Fruit fly (Drosophila melanogaster) whole organism, prepupa: ENCODE results near the gene Psf1.

Experiments
- CG10631 ChIP-seq: fragments of 200-800 bp; sonication (Bioruptor generic); optimal IDR thresholded peaks from 2 replicates; lab custom pipeline; 2016; ENCODE audit warnings: missing biosample characterization, missing genetic modification characterization
- CG11294 ChIP-seq: fragments of 200-800 bp; sonication (Bioruptor generic); IDR thresholded peaks from 2 replicates; pipeline ENCODE4 v1.3.6; 2022; ENCODE audit warnings: missing biosample characterization, missing genetic modification characterization
- CG11762 ChIP-seq: fragments of 200-800 bp; sonication (Bioruptor generic); optimal IDR thresholded peaks from 3 replicates; lab custom pipeline; 2016; ENCODE audit warnings: missing biosample characterization, missing genetic modification characterization; ENCODE audit not compliant: insufficient read depth
- CG1621 ChIP-seq: fragments of 200-800 bp; sonication (Bioruptor generic); optimal IDR thresholded peaks from 3 replicates; lab custom pipeline; 2018; ENCODE audit warnings: missing biosample characterization, mild to moderate bottlenecking, missing genetic modification characterization
- CG3032 ChIP-seq: fragments of 200-800 bp; optimal IDR thresholded peaks from 2 replicates; lab custom pipeline; 2019; ENCODE audit warnings: missing biosample characterization, mild to moderate bottlenecking, missing genetic modification characterization, moderate library complexity
- CG31627 ChIP-seq: fragments of 200-800 bp; sonication (Bioruptor generic); optimal IDR thresholded peaks from 3 replicates; lab custom pipeline; 2016; ENCODE audit warnings: missing biosample characterization, missing genetic modification characterization
- CG32006 ChIP-seq: fragments of 200-800 bp; sonication (Bioruptor generic); optimal IDR thresholded peaks from 3 replicates; lab custom pipeline; 2017; ENCODE audit warnings: missing biosample characterization, mild to moderate bottlenecking, missing genetic modification characterization
- CG3919 ChIP-seq: fragments of 200-800 bp; sonication (Bioruptor generic); optimal IDR thresholded peaks from 3 replicates; lab custom pipeline; 2016; ENCODE audit warnings: missing biosample characterization, missing genetic modification characterization
- CG4318 ChIP-seq: fragments of 200-800 bp; sonication (Bioruptor generic); optimal IDR thresholded peaks from 3 replicates; lab custom pipeline; 2017; ENCODE audit warnings: missing biosample characterization, mild to moderate bottlenecking, missing genetic modification characterization
- CG6163 ChIP-seq: fragments of 200-800 bp; sonication (Bioruptor generic); IDR thresholded peaks from 3 replicates; pipeline ENCODE4 v1.3.6; 2022; ENCODE audit warnings: missing biosample characterization, missing genetic modification characterization
- CG8119 ChIP-seq: fragments of 200-800 bp; sonication (Bioruptor generic); IDR thresholded peaks from 3 replicates; pipeline ENCODE4 v1.3.6; 2022; ENCODE audit warnings: missing biosample characterization, missing genetic modification characterization
- CG8319 ChIP-seq: fragments of 200-800 bp; sonication (Bioruptor generic); optimal IDR thresholded peaks from 3 replicates; lab custom pipeline; 2016; ENCODE audit warnings: missing biosample characterization, missing genetic modification characterization
- CG8632 ChIP-seq: fragments of 200-800 bp; sonication (Bioruptor generic); optimal IDR thresholded peaks from 3 replicates; lab custom pipeline; 2016; ENCODE audit warnings: missing biosample characterization, missing genetic modification characterization
- CG9139 ChIP-seq: fragments of 200-800 bp; sonication (Bioruptor generic); optimal IDR thresholded peaks from 3 replicates; lab custom pipeline; 2017; ENCODE audit warnings: missing biosample characterization, mild to moderate bottlenecking, missing genetic modification characterization
- Eip75B ChIP-seq: fragments of 200-800 bp; sonication (Bioruptor generic); optimal IDR thresholded peaks from 3 replicates; lab custom pipeline; 2016; ENCODE audit warnings: missing biosample characterization, missing genetic modification characterization
- Eip78C ChIP-seq: fragments of 200-800 bp; sonication (Bioruptor generic); peaks from one replicate; lab custom pipeline; 2016; ENCODE audit warnings: missing biosample characterization, missing genetic modification characterization
- Gug ChIP-seq: fragments of 200-800 bp; sonication (Bioruptor generic); IDR thresholded peaks from 2 replicates; pipeline ENCODE4 v1.3.6; 2022; ENCODE audit warnings: missing biosample characterization, missing genetic modification characterization
- Hr38 ChIP-seq: sonication (Bioruptor generic); optimal IDR thresholded peaks from 2 replicates; lab custom pipeline; 2016; ENCODE audit warnings: missing biosample characterization, missing genetic modification characterization
- Hr39 ChIP-seq: fragments of 200-800 bp; sonication (Bioruptor generic); optimal IDR thresholded peaks from 2 replicates; lab custom pipeline; 2016; ENCODE audit warnings: missing biosample characterization, missing genetic modification characterization
- Hr4 ChIP-seq: fragments of 200-800 bp; sonication (Bioruptor generic); optimal IDR thresholded peaks from 3 replicates; lab custom pipeline; 2016; ENCODE audit warnings: missing biosample characterization, missing genetic modification characterization
- Lpt ChIP-seq: fragments of 200-800 bp; sonication (Bioruptor generic); optimal IDR thresholded peaks from 3 replicates; lab custom pipeline; 2016; ENCODE audit warnings: missing biosample characterization, missing genetic modification characterization
- Met ChIP-seq: fragments of 200-800 bp; sonication (Bioruptor generic); optimal IDR thresholded peaks from 3 replicates; lab custom pipeline; 2016; ENCODE audit warnings: missing biosample characterization, missing genetic modification characterization
- OdsH ChIP-seq: fragments of 200-800 bp; sonication (Bioruptor generic); optimal IDR thresholded peaks from 3 replicates; lab custom pipeline; 2016; ENCODE audit warnings: missing biosample characterization, missing genetic modification characterization
- Smox ChIP-seq: fragments of 200-800 bp; sonication (Bioruptor generic); optimal IDR thresholded peaks from 3 replicates; lab custom pipeline; 2016; ENCODE audit warnings: missing biosample characterization, missing genetic modification characterization
- achi ChIP-seq: fragments of 200-800 bp; sonication (Bioruptor generic); optimal IDR thresholded peaks from 3 replicates; lab custom pipeline; 2016; ENCODE audit warnings: missing biosample characterization, missing genetic modification characterization
- esn ChIP-seq: fragments of 200-800 bp; sonication (Bioruptor generic); optimal IDR thresholded peaks from 2 replicates; lab custom pipeline; 2016; ENCODE audit warnings: missing biosample characterization, mild to moderate bottlenecking, missing genetic modification characterization, moderate library complexity
- fd85E ChIP-seq: fragments of 200-800 bp; sonication (Bioruptor generic); optimal IDR thresholded peaks from 3 replicates; lab custom pipeline; 2016; ENCODE audit warnings: missing biosample characterization, missing genetic modification characterization
- fkh ChIP-seq: fragments of 200-800 bp; sonication (Bioruptor generic); optimal IDR thresholded peaks from 3 replicates; lab custom pipeline; 2017; ENCODE audit warnings: missing biosample characterization, mild to moderate bottlenecking, missing genetic modification characterization, moderate library complexity
- lz ChIP-seq: fragments of 200-800 bp; sonication (Bioruptor generic); optimal IDR thresholded peaks from 3 replicates; lab custom pipeline; 2016; ENCODE audit warnings: missing biosample characterization, missing genetic modification characterization
- net ChIP-seq: fragments of 200-800 bp; sonication (Bioruptor generic); optimal IDR thresholded peaks from 3 replicates; lab custom pipeline; 2016; ENCODE audit warnings: missing biosample characterization, missing genetic modification characterization
- salr ChIP-seq, 2 experiments: fragments of 200-800 bp; sonication (Bioruptor generic); optimal IDR thresholded peaks; 3 replicates each; lab custom pipeline; 2016 to 2018; ENCODE audit warnings: missing biosample characterization in 2 of 2, missing genetic modification characterization in 2 of 2, mild to moderate bottlenecking in 1 of 2
- spab ChIP-seq: fragments of 200-800 bp; sonication (Bioruptor generic); optimal IDR thresholded peaks from 2 replicates; lab custom pipeline; 2017; ENCODE audit warnings: missing biosample characterization, mild to moderate bottlenecking, missing genetic modification characterization, missing genetic modification reagents
- ss ChIP-seq, 2 experiments: fragments of 200-800 bp; sonication (Bioruptor generic); optimal IDR thresholded peaks; 2 replicates in 1 of 2; 3 replicates in 1 of 2; lab custom pipeline; 2017 to 2018; ENCODE audit warnings: mild to moderate bottlenecking in 2 of 2, missing biosample characterization in 2 of 2, missing genetic modification characterization in 2 of 2, moderate library complexity in 1 of 2
- topi ChIP-seq: fragments of 200-800 bp; sonication (Bioruptor generic); optimal IDR thresholded peaks from 3 replicates; lab custom pipeline; 2016; ENCODE audit warnings: missing biosample characterization, missing genetic modification characterization
- vri ChIP-seq: fragments of 200-800 bp; sonication (Bioruptor generic); optimal IDR thresholded peaks from 3 replicates; lab custom pipeline; 2016; ENCODE audit warnings: missing biosample characterization, mild to moderate bottlenecking, missing genetic modification characterization

Gene Psf1

DNA sequence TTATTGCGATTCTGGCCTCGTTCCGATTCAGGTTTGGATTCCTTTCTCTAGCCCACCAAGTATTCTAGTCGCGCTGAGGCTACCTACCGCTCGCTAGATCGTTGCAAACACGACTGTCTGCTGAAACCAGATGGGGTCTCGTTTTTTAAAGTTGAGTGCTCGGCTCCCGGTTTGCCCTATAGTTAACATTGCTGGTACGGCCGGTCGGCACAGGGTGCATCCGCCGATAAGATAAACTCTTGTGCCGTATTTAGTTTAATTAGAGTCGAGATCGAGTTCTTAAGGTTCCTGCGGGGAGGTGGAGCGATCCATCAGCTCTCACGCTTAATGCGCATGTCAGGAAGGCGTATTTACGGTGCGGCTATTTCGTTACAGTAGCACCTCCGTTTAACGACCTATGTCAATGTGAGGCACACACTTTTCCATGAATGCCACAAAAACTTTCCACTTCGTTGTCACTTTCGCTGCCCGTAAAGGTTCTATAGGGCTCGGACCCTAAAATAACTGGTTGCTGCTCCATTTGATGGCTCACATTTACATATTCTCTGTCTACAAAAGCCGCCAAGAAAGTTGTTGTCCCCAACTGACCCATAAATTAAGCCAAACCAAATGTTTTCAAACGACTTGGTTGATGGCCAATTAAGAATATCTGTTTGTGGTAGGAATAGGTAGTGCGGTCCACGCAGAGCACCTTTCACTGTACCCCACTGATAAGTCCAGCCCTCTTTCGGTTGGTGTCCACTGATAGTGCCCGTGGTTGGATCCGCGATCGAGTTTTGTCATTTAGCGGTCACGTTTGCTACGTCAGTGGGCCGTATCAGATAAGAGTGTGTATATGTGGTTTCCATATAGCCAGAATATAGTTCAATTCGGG, 42.6 kb downstream of the Psf1 start, which contains the start of gene CG9119 (continued):
- TF ChIP-seq esn (peak; percentile 30), CG11762 (GFP tag; lab: Kevin White, UChicago) (no peak), Hr39 (GFP tag; lab: Kevin White, UChicago) (peak; percentile 18), CG31627 (GFP tag; lab: Kevin White, UChicago) (no peak), CG6163 (GFP tag; lab: Robert Waterston, UW) (no peak), CG8632 (no peak), CG1621 (tag; lab: Kevin White, UChicago) (peak; percentile 91), Eip75B (GFP tag; lab: Kevin White, UChicago) (peak; percentile 5), Met (peak; percentile 18), salr (GFP tag; optimal IDR thresholded peaks at IDR 0.05; lab: Kevin White, UChicago) (no peak), Hr38 (GFP tag; lab: Kevin White, UChicago) (no peak), achi (GFP tag; lab: Kevin White, UChicago) (peak; percentile 18), fkh (GFP tag; lab: Kevin White, UChicago) (peak; percentile 27), Gug (GFP tag; lab: Robert Waterston, UW) (no peak), Lpt (no peak), OdsH (GFP tag; lab: Kevin White, UChicago) (peak; percentile 27), Smox (GFP tag; lab: Kevin White, UChicago) (no peak), CG3032 (tag; lab: Kevin White, UChicago) (peak; percentile 44), Hr4 (GFP tag; lab: Kevin White, UChicago) (no peak), net (GFP tag; lab: Kevin White, UChicago) (peak; percentile 1), CG3919 (GFP tag; lab: Kevin White, UChicago) (peak; percentile 37), CG8119 (GFP tag; lab: Robert Waterston, UW) (peak; percentile 31; the same call in 1 of the 3 replicates), spab (GFP tag; lab: Kevin White, UChicago) (peak; percentile 8), vri (GFP tag; lab: Kevin White, UChicago) (no peak), topi (GFP tag; lab: Kevin White, UChicago) (peak; percentile 18), CG10631 (GFP tag; lab: Kevin White, UChicago) (peak; percentile 27), Eip78C (peak; percentile 90), CG4318 (GFP tag; lab: Kevin White, UChicago) (no peak), ss (GFP tag; optimal IDR thresholded peaks at IDR 0.05; lab: Kevin White, UChicago) (peak; percentile 23 to 51), CG8319 (GFP tag; lab: Kevin White, UChicago) (peak; percentile 31), CG11294 (GFP tag; lab: Robert Waterston, UW) (no peak), fd85E (GFP tag; lab: Kevin White, UChicago) (no peak), CG32006 (GFP tag; lab: Kevin White, UChicago) (peak; percentile 59), CG9139 (peak; percentile 61)

DNA sequence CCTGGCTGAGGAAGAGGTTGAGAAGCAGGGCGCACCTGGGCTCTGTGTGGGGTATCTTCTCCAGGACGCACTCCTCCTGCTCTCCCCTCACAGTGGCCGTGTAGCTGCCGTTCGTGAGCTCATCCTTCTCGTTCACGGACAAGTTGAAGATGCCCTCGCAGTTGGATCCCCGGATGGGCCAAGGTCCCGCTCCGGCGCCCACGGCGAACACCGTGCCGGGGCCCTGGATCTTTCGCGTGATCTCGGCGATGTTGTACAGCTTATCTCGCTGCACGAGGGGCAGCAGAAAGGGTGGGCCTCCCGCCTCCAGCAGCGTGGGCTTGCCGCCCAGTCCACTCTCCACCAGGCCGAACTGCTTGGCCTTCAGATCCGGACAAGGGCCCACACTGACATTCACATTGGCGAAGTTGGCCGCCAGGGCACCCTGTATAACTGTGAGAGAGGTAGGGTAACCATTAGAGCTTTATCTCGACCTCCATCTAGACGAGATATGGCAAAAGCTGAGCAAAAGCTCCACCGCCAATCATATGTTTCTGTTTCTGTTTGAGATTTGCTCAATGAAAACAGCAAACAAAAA, 43.5 kb downstream of the Psf1 start:
- TF ChIP-seq CG6163 (GFP tag; lab: Robert Waterston, UW), result peak; percentile 34; the same call in 1 of the 3 replicates
- no peak for TF ChIP-seq lz
- TF ChIP-seq Hr38 (GFP tag; lab: Kevin White, UChicago), result no peak
- TF ChIP-seq CG4318 (GFP tag; lab: Kevin White, UChicago), result no peak
- no peak for TF ChIP-seq CG11762 (GFP tag; lab: Kevin White, UChicago)
